Worm (Caenorhabditis elegans): Measurements from ENCODE around the gene duxl-1.
A peak's percentile ranks its signal among the peaks of the same experiment; 100 is the strongest.
"Not testable (repeated sequence)": the region's sequence is repeated elsewhere in the genome, so short reads cannot be mapped to it uniquely, and the experiment has no call there.

duxl-1 gene

DNA sequence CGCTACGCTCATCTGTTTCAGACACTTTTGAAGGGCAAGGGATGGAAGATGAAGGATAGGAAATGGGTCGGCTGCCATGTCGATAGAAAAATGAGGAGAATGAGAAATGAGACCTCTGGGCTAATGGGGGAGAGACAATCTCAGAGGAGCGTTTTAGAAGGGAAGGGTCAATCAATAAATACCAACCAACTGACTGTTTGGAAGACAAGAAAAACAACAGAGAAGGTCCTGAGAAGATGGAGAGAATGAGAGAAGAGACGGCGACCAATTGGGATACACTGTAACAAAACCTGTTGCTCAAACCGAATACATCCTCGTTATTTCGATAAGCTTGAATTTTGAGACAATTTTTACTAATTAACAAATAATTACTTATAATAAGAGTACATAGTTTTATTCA, 10.1 kb upstream of the duxl-1 start, which contains the start of gene fbxb-15:
Gene fbxb-15, minus strand, starts transcription at position 101 of the 400 bp plus-strand sequence.
- TF ChIP-seq nhr-10 (tag; optimal IDR thresholded peaks at IDR 0.05) (no peak), aly-2 (tag; optimal IDR thresholded peaks at IDR 0.05) (no peak), mdl-1 (tag; optimal IDR thresholded peaks at IDR 0.05) (no peak), nhr-25 (tag; optimal IDR thresholded peaks at IDR 0.05) (no peak), ceh-16 (tag; optimal IDR thresholded peaks at IDR 0.05) (no peak), lin-39 (tag; optimal IDR thresholded peaks at IDR 0.05) (no peak), zag-1 (tag; optimal IDR thresholded peaks at IDR 0.05) (no peak), sma-3 (GFP tag; optimal IDR thresholded peaks at IDR 0.05) (no peak), nhr-11 (tag; optimal IDR thresholded peaks at IDR 0.05) (no peak), ztf-4 (tag; optimal IDR thresholded peaks at IDR 0.05) (no peak), nhr-21 (tag; optimal IDR thresholded peaks at IDR 0.05) (no peak), gmeb-1 (tag; optimal IDR thresholded peaks at IDR 0.05) (no peak), blmp-1 (tag; optimal IDR thresholded peaks at IDR 0.05; ENCODE audit: insufficient read depth) (no peak), sem-4 (tag; optimal IDR thresholded peaks at IDR 0.05) (no peak)

DNA sequence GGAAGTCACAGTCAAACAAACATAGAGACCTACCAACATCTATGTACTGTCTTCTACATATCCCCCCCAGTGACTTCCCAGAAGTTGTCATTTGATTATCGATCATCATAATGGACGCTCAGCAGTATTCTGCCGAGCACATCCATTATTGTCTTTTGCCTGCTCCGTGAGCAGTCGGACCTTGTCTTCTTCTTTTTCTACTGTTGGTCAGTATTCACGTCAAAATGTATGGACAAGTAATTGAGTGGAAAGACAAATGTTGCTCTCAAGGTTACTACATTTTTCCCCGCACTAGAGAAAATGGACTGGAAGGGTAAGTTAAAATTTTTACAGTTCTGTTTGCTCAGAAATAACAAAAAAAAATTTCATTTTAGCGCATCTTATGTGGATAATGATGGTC, 8.6 kb upstream of the duxl-1 start, which contains the start of gene btb-12:
Gene btb-12, plus strand, starts transcription at position 301 of the 400 bp plus-strand sequence.
- no peak for TF ChIP-seq sma-3 (GFP tag; optimal IDR thresholded peaks at IDR 0.05)
- TF ChIP-seq ama-1 (optimal IDR thresholded peaks at IDR 0.05), result no peak
- TF ChIP-seq nhr-25 (tag; optimal IDR thresholded peaks at IDR 0.05), result no peak
- TF ChIP-seq alr-1 (tag; optimal IDR thresholded peaks at IDR 0.05), result no peak
- TF ChIP-seq dmd-4 (tag; optimal IDR thresholded peaks at IDR 0.05), result no peak
- TF ChIP-seq blmp-1 (tag; optimal IDR thresholded peaks at IDR 0.05; ENCODE audit: insufficient read depth), result no peak
- no peak for TF ChIP-seq nhr-237 (tag; optimal IDR thresholded peaks at IDR 0.05)
- TF ChIP-seq nhr-11 (tag; optimal IDR thresholded peaks at IDR 0.05), result no peak
- no peak for TF ChIP-seq sem-4 (tag; optimal IDR thresholded peaks at IDR 0.05)
- TF ChIP-seq mbf-1 (tag; optimal IDR thresholded peaks at IDR 0.05), result no peak
- no peak for TF ChIP-seq ceh-16 (tag; optimal IDR thresholded peaks at IDR 0.05)
- TF ChIP-seq fos-1 (tag; optimal IDR thresholded peaks at IDR 0.05), result no peak
- TF ChIP-seq nhr-129 (tag; optimal IDR thresholded peaks at IDR 0.05), result no peak
- no peak for TF ChIP-seq zag-1 (tag; optimal IDR thresholded peaks at IDR 0.05)
- TF ChIP-seq crh-2 (tag; optimal IDR thresholded peaks at IDR 0.05), result no peak
- TF ChIP-seq peb-1 (tag; optimal IDR thresholded peaks at IDR 0.05), result no peak
- no peak for TF ChIP-seq nhr-10 (tag; optimal IDR thresholded peaks at IDR 0.05)
- TF ChIP-seq Y55F3AM.14 (GFP tag; optimal IDR thresholded peaks at IDR 0.05), result no peak

DNA sequence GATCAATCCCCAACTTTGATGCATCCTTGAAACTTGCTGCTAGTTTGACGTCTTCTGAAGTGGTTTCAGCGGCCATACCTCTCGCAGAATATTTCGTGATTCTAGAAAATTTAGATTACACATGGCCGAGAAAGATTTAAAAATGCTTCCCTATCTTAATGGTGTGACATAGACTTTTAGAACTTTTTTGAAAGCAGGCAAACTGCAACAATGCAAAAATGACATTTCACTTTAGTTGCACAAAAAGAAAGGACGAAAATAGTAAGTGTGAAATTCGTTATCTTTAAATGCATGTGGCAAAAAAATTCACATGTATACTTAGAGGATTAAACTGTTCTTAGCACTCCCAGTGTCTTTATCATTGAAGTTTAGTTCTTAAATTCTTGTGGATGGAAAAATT, 6.3 kb upstream of the duxl-1 start, which contains the start of gene ZC204.12:
Gene ZC204.12, minus strand, starts transcription at position 101 of the 400 bp plus-strand sequence.
- TF ChIP-seq R02D3.7 (tag; optimal IDR thresholded peaks at IDR 0.05), result no peak
- TF ChIP-seq lin-13 (GFP tag; optimal IDR thresholded peaks at IDR 0.05), result no peak
- no peak for TF ChIP-seq lin-39 (tag; optimal IDR thresholded peaks at IDR 0.05)
- TF ChIP-seq elt-1 (tag; optimal IDR thresholded peaks at IDR 0.05), result no peak
- TF ChIP-seq sma-3 (GFP tag; optimal IDR thresholded peaks at IDR 0.05), result no peak

DNA sequence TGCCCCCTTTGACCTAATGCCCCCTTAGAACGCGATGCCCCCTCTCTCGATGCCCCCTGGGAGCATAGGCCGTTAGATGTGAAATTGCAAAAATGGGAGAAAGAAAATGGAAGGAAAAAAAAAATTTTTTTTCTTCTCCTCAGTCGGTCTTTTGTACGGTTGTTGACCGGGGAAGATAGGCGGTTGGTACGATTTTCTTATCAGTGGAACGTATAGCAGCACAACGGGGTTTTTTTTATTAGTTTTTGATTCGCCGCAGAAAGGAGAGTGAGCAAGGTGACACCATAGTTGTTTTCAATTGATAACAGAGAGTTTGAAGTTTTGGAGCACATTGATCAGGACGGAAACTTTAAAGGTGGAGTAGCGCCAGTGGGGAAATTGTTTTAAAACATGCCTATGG, 3.8 kb upstream of the duxl-1 start:
- TF ChIP-seq fos-1 (tag; optimal IDR thresholded peaks at IDR 0.05), result peak; percentile 21

DNA sequence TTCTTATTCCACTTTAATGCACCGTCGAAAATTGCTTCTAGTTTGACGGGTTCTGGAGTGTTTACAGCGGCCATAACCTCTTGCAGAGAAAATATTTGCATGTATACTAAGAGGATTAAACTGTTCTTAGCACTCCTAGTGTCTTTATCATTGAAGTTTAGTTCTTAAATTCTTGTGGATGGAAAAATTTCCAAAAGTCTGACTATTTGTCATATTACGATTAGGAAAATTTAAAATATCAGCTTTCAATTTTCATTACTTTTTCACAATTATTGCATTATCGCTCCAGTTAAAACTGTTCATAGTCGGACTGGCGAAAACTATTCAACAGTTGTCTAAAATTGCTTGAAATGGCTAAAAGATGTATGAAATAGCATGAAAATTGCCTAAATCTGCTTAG, 2.6 kb upstream of the duxl-1 start, which contains the start of gene ZC204.13:
Gene ZC204.13, minus strand, starts transcription at position 101 of the 400 bp plus-strand sequence.
- TF ChIP-seq nhr-6, ztf-11, R02D3.7 (tag; optimal IDR thresholded peaks at IDR 0.05): not testable (repeated sequence)

DNA sequence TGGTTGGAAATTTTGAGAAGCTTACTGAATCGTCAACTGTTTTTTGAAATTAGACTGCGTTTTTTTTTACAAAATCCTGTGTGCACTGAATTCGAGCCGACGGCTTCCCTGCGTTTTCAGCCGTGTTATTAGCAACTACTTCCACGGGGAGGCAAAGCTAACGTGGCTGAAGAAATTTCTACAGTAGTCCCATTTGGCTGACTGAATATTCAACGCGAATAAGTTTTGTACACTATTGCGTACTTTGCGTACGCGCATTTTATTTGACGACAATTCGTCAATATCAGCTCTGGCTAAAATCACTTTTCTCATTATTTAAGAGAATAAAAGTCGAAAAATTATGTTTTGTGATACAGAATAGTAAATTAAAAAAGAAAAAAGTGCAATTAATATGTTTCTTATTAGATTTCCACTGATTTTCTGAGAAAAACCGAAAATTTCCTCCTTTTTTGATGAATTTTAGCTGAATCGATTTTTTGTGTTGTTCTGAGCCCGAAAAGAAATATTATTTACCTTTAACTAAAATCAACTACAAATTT, 2.1 kb upstream of the duxl-1 start:
- TF ChIP-seq lsy-2 (tag; optimal IDR thresholded peaks at IDR 0.05), result peak in 1 of 2 experiments; percentile 33

DNA sequence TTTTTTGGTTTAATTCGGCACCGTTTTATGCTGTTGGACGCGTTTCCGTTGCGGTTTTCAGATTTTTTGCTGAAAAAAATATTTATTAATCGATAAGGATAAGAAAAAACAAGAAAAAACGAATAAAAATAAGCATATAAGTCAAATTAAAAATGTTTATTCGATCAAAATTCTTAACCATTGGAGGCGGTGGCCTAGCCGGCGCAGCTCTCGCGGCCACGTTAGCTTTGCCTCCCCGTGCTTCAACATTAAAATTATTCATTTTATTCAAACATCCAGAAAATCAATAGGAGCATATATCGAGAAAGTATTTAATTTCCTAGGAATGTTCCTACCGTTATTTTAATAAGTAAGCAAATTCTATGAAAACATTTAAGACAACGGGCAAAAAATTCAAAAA, 618 bp upstream of the duxl-1 start, which contains the start of gene ZC204.14:
Gene ZC204.14, minus strand, starts transcription at position 69 of the 400 bp plus-strand sequence.
- TF ChIP-seq lsy-2 (tag; optimal IDR thresholded peaks at IDR 0.05) (peak in 1 of 2 experiments; percentile 41), ztf-4 (tag; optimal IDR thresholded peaks at IDR 0.05) (no peak)

Measured in whole organism, L2 larva.